Fruit fly (Drosophila melanogaster) whole organism, embryonic: ENCODE results near the gene CG14507.

Source experiments
- Ada2b ChIP-seq: fragments of 200-800 bp; sonication (Bioruptor generic); IDR thresholded peaks from 2 replicates; pipeline ENCODE4 v1.3.6; 2022; ENCODE audit warnings: missing biosample characterization, missing genetic modification characterization
- Antp ChIP-seq: fragments of 200-800 bp; sonication (Bioruptor generic); optimal IDR thresholded peaks from 3 replicates; lab custom pipeline; 2016; ENCODE audit warnings: missing biosample characterization, missing genetic modification characterization
- Bgb ChIP-seq: fragments of 200-800 bp; sonication (Bioruptor generic); IDR thresholded peaks from 2 replicates; pipeline ENCODE4 v1.3.6; 2022; ENCODE audit warnings: missing biosample characterization, missing genetic modification characterization; ENCODE audit not compliant: partially characterized antibody
- CG10321 ChIP-seq: fragments of 200-800 bp; sonication (Bioruptor generic); IDR thresholded peaks from 2 replicates; pipeline ENCODE4 v1.3.6; 2022; ENCODE audit warnings: missing biosample characterization, missing genetic modification characterization
- CG11695 ChIP-seq: fragments of 200-800 bp; sonication (Bioruptor generic); IDR thresholded peaks from 3 replicates; pipeline ENCODE4 v1.3.6; 2022; ENCODE audit warnings: missing biosample characterization, missing genetic modification characterization
- CG12659 ChIP-seq: fragments of 200-800 bp; sonication (Bioruptor generic); optimal IDR thresholded peaks from 3 replicates; lab custom pipeline; 2017; ENCODE audit warnings: mild to moderate bottlenecking, missing biosample characterization, missing genetic modification reagents, missing genetic modification characterization
- CG12744 ChIP-seq: fragments of 200-800 bp; sonication (Bioruptor generic); optimal IDR thresholded peaks from 2 replicates; lab custom pipeline; 2016; ENCODE audit warnings: missing biosample characterization, missing genetic modification characterization
- CG1529 ChIP-seq: fragments of 200-800 bp; sonication (Bioruptor generic); optimal IDR thresholded peaks from 3 replicates; lab custom pipeline; 2018; ENCODE audit warnings: missing biosample characterization, missing genetic modification characterization
- CG15479 ChIP-seq: fragments of 200-800 bp; sonication (Bioruptor generic); optimal IDR thresholded peaks from 3 replicates; lab custom pipeline; 2019; ENCODE audit warnings: missing biosample characterization, mild to moderate bottlenecking, missing genetic modification characterization, moderate library complexity
- CG17568 ChIP-seq: fragments of 200-800 bp; sonication (Bioruptor generic); optimal IDR thresholded peaks from 2 replicates; lab custom pipeline; 2018; ENCODE audit warnings: missing biosample characterization, mild to moderate bottlenecking, missing genetic modification characterization, moderate library complexity
- CG17829 ChIP-seq: fragments of 200-800 bp; optimal IDR thresholded peaks from 2 replicates; lab custom pipeline; 2019; ENCODE audit warnings: missing biosample characterization, mild to moderate bottlenecking, missing genetic modification characterization, moderate library complexity
- CG3163 ChIP-seq: fragments of 200-800 bp; sonication (Bioruptor generic); optimal IDR thresholded peaks from 3 replicates; lab custom pipeline; 2016; ENCODE audit warnings: missing biosample characterization, missing genetic modification characterization
- CG4424 ChIP-seq: fragments of 200-800 bp; sonication (Bioruptor generic); optimal IDR thresholded peaks from 3 replicates; lab custom pipeline; 2016; ENCODE audit warnings: missing biosample characterization, missing genetic modification characterization
- CG8290 ChIP-seq, 3 experiments: fragments of 200-800 bp; sonication (Bioruptor generic); optimal IDR thresholded peaks; 2 replicates each; lab custom pipeline; 2016 to 2019; ENCODE audit warnings: missing biosample characterization in 3 of 3, missing genetic modification characterization in 3 of 3, mild to moderate bottlenecking in 2 of 3, moderate library complexity in 1 of 3
- CG8765 ChIP-seq: fragments of 200-800 bp; sonication (Bioruptor generic); IDR thresholded peaks from 2 replicates; pipeline ENCODE4 v1.3.6; 2022; ENCODE audit warnings: missing biosample characterization, missing genetic modification characterization
- CG8944 ChIP-seq: fragments of 200-800 bp; sonication (Bioruptor generic); optimal IDR thresholded peaks from 3 replicates; lab custom pipeline; 2016; ENCODE audit warnings: missing biosample characterization, missing genetic modification characterization
- Deaf1 ChIP-seq: fragments of 200-800 bp; optimal IDR thresholded peaks from 3 replicates; lab custom pipeline; 2019; ENCODE audit warnings: missing biosample characterization, mild to moderate bottlenecking, missing genetic modification characterization, moderate library complexity
- Dll ChIP-seq: fragments of 200-800 bp; sonication (Bioruptor generic); IDR thresholded peaks from 4 replicates; pipeline ENCODE4 v1.3.6; 2022; ENCODE audit warnings: missing biosample characterization, missing genetic modification characterization; ENCODE audit not compliant: partially characterized antibody
- Drgx ChIP-seq: fragments of 200-800 bp; sonication (Bioruptor generic); IDR thresholded peaks from 2 replicates; pipeline ENCODE4 v1.3.6; 2022; ENCODE audit warnings: missing biosample characterization, missing genetic modification characterization
- Ets65A ChIP-seq: fragments of 200-800 bp; sonication (Bioruptor generic); peaks from one replicate; lab custom pipeline; 2016; ENCODE audit warnings: missing biosample characterization, missing genetic modification characterization
- HLHmδ ChIP-seq: fragments of 200-800 bp; sonication (Bioruptor generic); optimal IDR thresholded peaks from 2 replicates; lab custom pipeline; 2018; ENCODE audit warnings: missing biosample characterization, mild to moderate bottlenecking, missing genetic modification characterization, moderate library complexity
- HmgD ChIP-seq: fragments of 200-800 bp; sonication (Bioruptor generic); optimal IDR thresholded peaks from 3 replicates; lab custom pipeline; 2016; ENCODE audit warnings: missing biosample characterization, missing genetic modification characterization
- MBD-R2 ChIP-seq: fragments of 200-800 bp; sonication (Bioruptor generic); IDR thresholded peaks from 2 replicates; pipeline ENCODE4 v1.3.6; 2022; ENCODE audit warnings: missing biosample characterization, missing genetic modification characterization
- NC2α ChIP-seq: fragments of 200-800 bp; sonication (Bioruptor generic); optimal IDR thresholded peaks from 2 replicates; lab custom pipeline; 2016; ENCODE audit warnings: missing biosample characterization, missing genetic modification characterization
- Pdp1 ChIP-seq, 2 experiments: fragments of 200-800 bp; sonication (Bioruptor generic); optimal IDR thresholded peaks; 3 replicates each; lab custom pipeline; 2016; ENCODE audit warnings: missing biosample characterization in 2 of 2, missing genetic modification characterization in 2 of 2, mild to moderate bottlenecking in 1 of 2, moderate library complexity in 1 of 2
- Rfx ChIP-seq: fragments of 200-800 bp; sonication (Bioruptor generic); IDR thresholded peaks from 2 replicates; pipeline ENCODE4 v1.3.6; 2022; ENCODE audit warnings: missing biosample characterization, missing genetic modification characterization
- Side ChIP-seq: fragments of 200-800 bp; sonication (Bioruptor generic); optimal IDR thresholded peaks from 2 replicates; lab custom pipeline; 2016; ENCODE audit warnings: missing biosample characterization, missing genetic modification characterization
- Six4 ChIP-seq: fragments of 200-800 bp; sonication (Bioruptor generic); optimal IDR thresholded peaks from 2 replicates; lab custom pipeline; 2016; ENCODE audit warnings: missing biosample characterization, missing genetic modification characterization
- Usf ChIP-seq: fragments of 200-800 bp; sonication (Bioruptor generic); optimal IDR thresholded peaks from 2 replicates; lab custom pipeline; 2017; ENCODE audit warnings: missing genotype, missing biosample characterization, missing genetic modification characterization
- btn ChIP-seq: fragments of 200-800 bp; sonication (Bioruptor generic); optimal IDR thresholded peaks from 2 replicates; lab custom pipeline; 2016; ENCODE audit warnings: missing biosample characterization, missing genetic modification characterization
- caup ChIP-seq: fragments of 200-800 bp; sonication (Bioruptor generic); optimal IDR thresholded peaks from 3 replicates; lab custom pipeline; 2017; ENCODE audit warnings: missing biosample characterization, mild to moderate bottlenecking, missing genetic modification characterization, moderate library complexity; ENCODE audit not compliant: severe bottlenecking
- chinmo ChIP-seq: fragments of 200-800 bp; sonication (Bioruptor generic); IDR thresholded peaks from 4 replicates; pipeline ENCODE4 v1.3.6; 2022; ENCODE audit warnings: missing biosample characterization, missing genetic modification characterization; ENCODE audit not compliant: partially characterized antibody
- chm ChIP-seq: fragments of 200-800 bp; sonication (Bioruptor generic); IDR thresholded peaks from 2 replicates; pipeline ENCODE4 v1.3.6; 2022; ENCODE audit warnings: missing biosample characterization, missing genetic modification characterization
- crp ChIP-seq, 2 experiments: fragments of 200-800 bp; sonication (Bioruptor generic); optimal IDR thresholded peaks; 2 replicates in 1 of 2; 3 replicates in 1 of 2; lab custom pipeline; 2017; ENCODE audit warnings: missing biosample characterization in 2 of 2, missing genetic modification characterization in 2 of 2, mild to moderate bottlenecking in 1 of 2, moderate library complexity in 1 of 2
- dpn ChIP-seq, 2 experiments: fragments of 200-800 bp; sonication (Bioruptor generic); optimal IDR thresholded peaks; 3 replicates each; lab custom pipeline; 2016; ENCODE audit warnings: missing biosample characterization in 2 of 2, missing genetic modification characterization in 2 of 2
- hkb ChIP-seq, 2 experiments: fragments of 200-800 bp in 1 of 2; fragments of >200 bp in 1 of 2; sonication (Bioruptor generic) in 1 of 2; IDR thresholded peaks in 1 of 2; optimal IDR thresholded peaks in 1 of 2; 2 replicates each; pipeline versions ENCODE4 v1.3.6 to Lab custom; 2017 to 2022; ENCODE audit warnings: missing biosample characterization in 1 of 2, missing genetic modification characterization in 1 of 2
- lilli ChIP-seq: fragments of 200-800 bp; sonication (Bioruptor generic); optimal IDR thresholded peaks from 3 replicates; lab custom pipeline; 2016; ENCODE audit warnings: missing biosample characterization, missing genetic modification characterization
- nmo ChIP-seq: fragments of 200-800 bp; sonication (Bioruptor generic); optimal IDR thresholded peaks from 2 replicates; lab custom pipeline; 2018; ENCODE audit warnings: missing biosample characterization, mild to moderate bottlenecking, missing genetic modification characterization, moderate library complexity
- nom ChIP-seq: fragments of 200-800 bp; sonication (Bioruptor generic); optimal IDR thresholded peaks from 2 replicates; lab custom pipeline; 2017; ENCODE audit warnings: missing biosample characterization, missing genetic modification characterization, mild to moderate bottlenecking, moderate library complexity, missing genetic modification reagents
- psq ChIP-seq: fragments of 200-800 bp; sonication (Bioruptor generic); optimal IDR thresholded peaks from 2 replicates; lab custom pipeline; 2017; ENCODE audit warnings: missing biosample characterization, missing genetic modification characterization
- sens ChIP-seq: fragments of 200-800 bp; sonication (Bioruptor generic); peaks from one replicate; lab custom pipeline; 2016; ENCODE audit warnings: missing biosample characterization, missing genetic modification characterization
- sim ChIP-seq: fragments of 200-800 bp; sonication (Bioruptor generic); IDR thresholded peaks from 2 replicates; pipeline ENCODE4 v1.3.6; 2022; ENCODE audit warnings: missing biosample characterization, missing genetic modification characterization
- so ChIP-seq: fragments of 200-800 bp; sonication (Bioruptor generic); IDR thresholded peaks from 3 replicates; pipeline ENCODE4 v1.3.6; 2022; ENCODE audit warnings: missing biosample characterization, missing genetic modification characterization
- sqz ChIP-seq: fragments of 200-800 bp; sonication (Bioruptor generic); optimal IDR thresholded peaks from 3 replicates; lab custom pipeline; 2018; ENCODE audit warnings: missing biosample characterization, mild to moderate bottlenecking, missing genetic modification characterization
- tap ChIP-seq: fragments of 200-800 bp; optimal IDR thresholded peaks from 3 replicates; lab custom pipeline; 2019; ENCODE audit warnings: missing biosample characterization, mild to moderate bottlenecking, missing genetic modification characterization, moderate library complexity
- trem ChIP-seq: fragments of 200-800 bp; optimal IDR thresholded peaks from 3 replicates; lab custom pipeline; 2019; ENCODE audit warnings: missing biosample characterization, mild to moderate bottlenecking, missing genetic modification characterization, moderate library complexity
- twi ChIP-seq: fragments of 200-800 bp; optimal IDR thresholded peaks from 2 replicates; lab custom pipeline; 2019; ENCODE audit warnings: missing biosample characterization, mild to moderate bottlenecking, missing genetic modification characterization, moderate library complexity

Gene CG14507

dm6 chr3R:29255166-29255962 lies 27.8 kb upstream of the CG14507 start, which contains the start of gene stg:
Gene stg, minus strand, starts transcription at chr3R:29255800.
- TF ChIP-seq CG12659 (no peak), MBD-R2 (GFP tag; lab: Robert Waterston, UW) (no peak), so (GFP tag; lab: Robert Waterston, UW) (peak; percentile 41; the same call in 1 of the 3 replicates), Dll (GFP tag; lab: Robert Waterston, UW) (peak; percentile 41; the same call in 1 of the 4 replicates), CG10321 (GFP tag; lab: Robert Waterston, UW) (peak; percentile 38; the same call in 1 of the 2 replicates), HmgD (GFP tag; lab: Kevin White, UChicago) (peak; percentile 11), twi (tag; lab: Kevin White, UChicago) (peak; percentile 62), Deaf1 (tag; lab: Kevin White, UChicago) (peak; percentile 95), crp (GFP tag; optimal IDR thresholded peaks at IDR 0.05; lab: Kevin White, UChicago) (peak; percentile 72 to 84), tap (tag; lab: Kevin White, UChicago) (no peak), caup (GFP tag; lab: Kevin White, UChicago) (no peak), CG15479 (GFP tag; lab: Kevin White, UChicago) (peak; percentile 17), CG8944 (GFP tag; lab: Kevin White, UChicago) (no peak), hkb (optimal IDR thresholded peaks at IDR 0.05; lab: Kevin White, UChicago) (peak; percentile 2), hkb (GFP tag; IDR thresholded peaks at IDR 0.05; lab: Robert Waterston, UW) (no peak), sqz (peak; percentile 26), chm (peak; percentile 93), trem (peak; percentile 22), CG12744 (no peak), CG8765 (GFP tag; lab: Robert Waterston, UW) (0 out of 2 replicates have a peak, but pooled peaks have one; percentile 45), CG17568 (GFP tag; lab: Kevin White, UChicago) (peak; percentile 30), sim (GFP tag; lab: Robert Waterston, UW) (no peak), CG1529 (no peak), lilli (peak; percentile 27), CG8290 (GFP tag; optimal IDR thresholded peaks at IDR 0.05; lab: Kevin White, UChicago) (peak; percentile 44), CG8290 (tag; optimal IDR thresholded peaks at IDR 0.05; lab: Kevin White, UChicago) (peak in 1 of 2 experiments; percentile 7), Usf (GFP tag; lab: Kevin White, UChicago) (no peak), Ada2b (GFP tag; lab: Robert Waterston, UW) (no peak), Pdp1 (GFP tag; optimal IDR thresholded peaks at IDR 0.05; lab: Kevin White, UChicago) (peak in 1 of 2 experiments; percentile 10), CG11695 (GFP tag; lab: Robert Waterston, UW) (no peak), Bgb (peak; percentile 46; the same call in 1 of the 2 replicates), btn (peak; percentile 5), psq (GFP tag; lab: Kevin White, UChicago) (peak; percentile 88), Ets65A (no peak), CG3163 (GFP tag; lab: Kevin White, UChicago) (peak; percentile 50), sens (GFP tag; lab: Kevin White, UChicago) (peak; percentile 80), CG4424 (GFP tag; lab: Kevin White, UChicago) (peak; percentile 22), dpn (GFP tag; optimal IDR thresholded peaks at IDR 0.05; lab: Kevin White, UChicago) (peak in 1 of 2 experiments; percentile 42), NC2α (GFP tag; lab: Kevin White, UChicago) (peak; percentile 86), Drgx (GFP tag; lab: Robert Waterston, UW) (peak; percentile 26; the same call in 1 of the 2 replicates), nom (GFP tag; lab: Kevin White, UChicago) (peak; percentile 47), HLHmδ (GFP tag; lab: Kevin White, UChicago) (peak; percentile 87), CG17829 (tag; lab: Kevin White, UChicago) (peak; percentile 65), Rfx (GFP tag; lab: Robert Waterston, UW) (peak; percentile 6; the same call in 1 of the 2 replicates), Side (GFP tag; lab: Kevin White, UChicago) (peak; percentile 17), Antp (GFP tag; lab: Kevin White, UChicago) (peak; percentile 1), nmo (GFP tag; lab: Kevin White, UChicago) (peak; percentile 1), Six4 (GFP tag; lab: Kevin White, UChicago) (no peak), chinmo (GFP tag; lab: Robert Waterston, UW) (peak; percentile 57; the same call in 1 of the 4 replicates)
